Fruit fly (Drosophila melanogaster) whole organism: ENCODE data around the gene CG4020.
"Not testable (repeated sequence)": the region's sequence is repeated elsewhere in the genome, so short reads cannot be mapped to it uniquely, and the experiment has no call there.

Experiments
- CG8478 ChIP-seq: fragments of >200 bp; optimal IDR thresholded peaks from 2 replicates; lab custom pipeline; 2018; ENCODE audit warnings: inconsistent platforms
- Dll ChIP-seq: fragments of >200 bp; optimal IDR thresholded peaks from 2 replicates; lab custom pipeline; 2017
- EcR ChIP-seq, 2 experiments: fragments of >200 bp; optimal IDR thresholded peaks; 2 replicates each; lab custom pipeline; 2017; ENCODE audit warnings: missing biosample characterization in 2 of 2, missing genetic modification characterization in 2 of 2, missing genetic modification reagents in 2 of 2
- pan ChIP-seq: fragments of >200 bp; optimal IDR thresholded peaks from 2 replicates; lab custom pipeline; 2017
- psq ChIP-seq: fragments of >200 bp; optimal IDR thresholded peaks from 2 replicates; lab custom pipeline; 2017
- usp ChIP-seq: fragments of >200 bp; optimal IDR thresholded peaks from 2 replicates; lab custom pipeline; 2017; ENCODE audit warnings: missing biosample characterization, missing genetic modification characterization, mixed read lengths

CG4020 gene

DNA sequence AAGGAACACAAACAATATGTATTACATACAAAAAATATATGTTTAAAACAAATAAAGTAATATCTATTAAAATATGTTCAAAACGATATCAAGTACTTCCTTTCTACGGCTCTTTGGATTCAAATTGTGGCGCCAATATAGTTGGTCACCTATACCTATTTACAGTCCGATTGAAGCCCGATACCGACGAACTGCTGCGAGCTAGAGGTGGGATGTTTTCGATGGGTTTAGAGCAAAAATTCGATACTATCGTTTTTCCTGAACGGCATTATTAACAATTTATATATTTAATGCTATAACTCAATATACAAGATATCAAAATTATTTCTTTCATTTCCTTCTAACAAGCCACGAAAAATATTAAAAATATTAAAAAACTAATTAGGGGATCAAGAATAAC is 36.3 kb downstream of the CG4020 start:
- TF ChIP-seq usp: no peak

DNA sequence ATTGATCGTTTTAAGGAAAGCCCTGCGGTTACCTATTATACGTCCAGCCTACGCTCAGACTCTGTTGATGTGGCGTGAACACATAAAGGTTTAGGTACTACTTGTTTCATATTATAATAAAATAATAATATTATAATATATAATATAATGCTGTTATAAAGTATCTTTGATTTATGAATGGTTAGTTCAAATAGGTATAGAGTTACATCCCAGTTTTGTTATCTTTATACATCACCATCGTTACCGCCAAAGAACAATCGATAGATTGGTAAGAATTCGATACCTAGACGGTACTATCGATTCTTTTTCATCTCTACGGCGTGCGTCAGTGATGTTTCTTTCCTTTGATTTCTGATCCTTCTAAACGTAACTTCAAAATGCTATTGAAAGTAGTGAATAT is 36.8 kb downstream of the CG4020 start, which contains the start of gene CG12728:
CG12728 (plus strand) TSS at position 301 of the 400 bp plus-strand sequence.
- not testable (repeated sequence) for TF ChIP-seq CG8478 (lab: Kevin White, UChicago); pan (lab: Kevin White, UChicago); Dll

dm6 chrX:5945052-5945830 is 39.7 kb downstream of the CG4020 start, which contains the start of gene CG32756:
CG32756 (plus strand) TSS chrX:5945682.
- not testable (repeated sequence) for TF ChIP-seq psq (lab: Kevin White, UChicago); Dll; usp

DNA sequence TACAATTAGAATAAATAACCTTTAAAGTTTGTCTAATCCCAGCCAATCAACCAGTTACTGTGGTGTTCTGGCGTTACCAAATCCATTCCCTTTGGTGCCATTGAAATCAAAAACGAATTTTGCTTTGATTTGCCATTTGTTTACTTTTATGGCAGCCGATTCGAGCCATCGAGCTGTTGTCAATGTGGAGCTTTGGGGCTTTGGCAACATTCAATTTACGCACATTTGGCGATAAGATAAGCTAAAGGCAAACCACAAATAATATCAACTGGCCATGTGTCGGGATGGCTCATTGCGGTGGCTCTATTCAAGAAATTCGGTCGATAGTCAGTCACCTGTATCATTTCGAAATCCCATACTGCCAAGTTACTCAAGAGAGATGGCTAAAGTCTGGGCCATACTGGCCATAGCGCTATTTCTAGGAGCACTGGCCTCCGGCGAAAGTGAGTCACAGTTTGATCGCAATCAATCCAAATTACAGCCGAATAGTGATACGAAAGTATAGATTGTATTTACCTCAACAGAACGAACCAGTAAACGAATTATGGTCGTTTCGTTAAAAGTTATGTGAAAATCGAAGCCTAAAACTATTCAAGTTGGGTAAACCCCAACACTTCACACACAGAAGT is 42.4 kb downstream of the CG4020 start, which contains the start of gene CG6041:
CG6041 (plus strand) TSS at position 291 of the 629 bp plus-strand sequence.
- TF ChIP-seq Dll: no peak
- no peak for TF ChIP-seq pan (lab: Kevin White, UChicago)
- no peak for TF ChIP-seq psq (lab: Kevin White, UChicago)
- no peak for TF ChIP-seq EcR (GFP tag; optimal IDR thresholded peaks at IDR 0.05; lab: Kevin White, UChicago)
- TF ChIP-seq usp: no peak
- TF ChIP-seq CG8478 (lab: Kevin White, UChicago): no peak

DNA sequence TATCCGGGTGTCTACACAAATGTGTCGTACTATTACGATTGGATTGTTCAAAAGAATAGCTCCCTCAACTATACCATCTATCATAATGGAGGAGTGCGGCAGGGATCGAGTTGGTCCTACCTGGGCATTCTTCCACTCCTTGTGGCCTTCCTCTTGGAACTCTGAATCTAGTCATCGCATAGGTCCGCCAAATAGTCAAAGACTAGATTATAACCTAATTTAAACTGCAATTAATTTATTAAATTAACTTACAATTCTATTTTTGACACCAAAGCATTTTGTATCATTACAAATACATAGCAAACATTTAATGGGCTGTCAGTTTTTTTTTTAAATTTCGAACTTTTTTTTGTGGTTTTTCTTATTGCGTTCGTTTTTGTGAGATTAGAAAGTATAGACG is 44.4 kb downstream of the CG4020 start, which contains the start of gene CG32755:
CG32755 (plus strand) TSS at position 301 of the 400 bp plus-strand sequence.
- no peak for TF ChIP-seq usp
- no peak for TF ChIP-seq pan (lab: Kevin White, UChicago)
- TF ChIP-seq EcR (GFP tag; optimal IDR thresholded peaks at IDR 0.05; lab: Kevin White, UChicago): no peak
- TF ChIP-seq psq (lab: Kevin White, UChicago): no peak
- TF ChIP-seq CG8478 (lab: Kevin White, UChicago): no peak
- TF ChIP-seq Dll: no peak

DNA sequence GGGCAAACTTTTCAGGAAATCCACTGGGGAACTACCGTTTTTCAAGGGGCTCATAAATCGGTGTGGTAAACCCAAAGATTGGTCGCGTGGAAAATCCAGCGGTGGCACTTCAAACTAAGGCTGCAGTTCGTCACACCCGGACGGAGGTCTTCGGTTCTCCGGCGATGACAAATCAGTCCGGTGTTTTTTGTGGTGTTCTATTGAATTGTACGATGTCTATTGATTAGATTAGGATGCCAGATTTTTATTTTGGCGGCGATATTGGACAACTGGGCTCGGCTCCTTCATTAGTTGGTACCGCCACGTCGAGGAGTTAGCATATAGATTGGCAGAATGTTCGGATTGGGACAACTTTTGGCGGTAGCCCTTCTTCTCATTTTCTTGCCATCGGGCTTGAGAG is 46.7 kb downstream of the CG4020 start, which contains the start of gene CG6048:
CG6048 (plus strand) TSS at position 301 of the 400 bp plus-strand sequence.
- TF ChIP-seq CG8478 (lab: Kevin White, UChicago) (no peak), usp (no peak), psq (lab: Kevin White, UChicago) (no peak), Dll (no peak), pan (lab: Kevin White, UChicago) (no peak)

DNA sequence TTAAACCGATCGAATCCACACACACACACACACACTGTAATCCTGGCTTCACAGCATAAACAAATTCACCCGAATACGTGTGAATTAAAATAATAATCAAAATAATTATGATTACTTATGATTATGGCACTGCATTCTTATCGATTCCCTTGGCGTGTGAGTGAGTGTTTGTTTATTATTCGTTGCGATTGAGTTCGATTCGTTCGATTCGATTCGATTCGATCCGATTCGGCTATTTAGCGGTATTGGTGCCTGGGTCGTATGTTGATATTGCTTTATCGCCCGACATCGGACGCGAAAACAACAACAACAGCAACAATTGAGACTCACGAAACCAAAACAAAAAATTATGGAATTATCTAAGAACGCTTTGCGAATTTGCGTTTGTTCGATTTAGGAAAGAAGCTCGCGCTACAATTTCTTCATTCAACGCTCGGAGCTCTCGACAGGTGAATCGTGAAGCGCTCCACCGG is 49.7 kb downstream of the CG4020 start, which contains the start of gene CG6067:
CG6067 (plus strand) TSS at position 423 of the 473 bp plus-strand sequence.
- TF ChIP-seq EcR (GFP tag; optimal IDR thresholded peaks at IDR 0.05; lab: Kevin White, UChicago): no peak
- no peak for TF ChIP-seq Dll
- TF ChIP-seq usp: no peak
- TF ChIP-seq psq (lab: Kevin White, UChicago): no peak
- no peak for TF ChIP-seq CG8478 (lab: Kevin White, UChicago)
- no peak for TF ChIP-seq pan (lab: Kevin White, UChicago)

DNA sequence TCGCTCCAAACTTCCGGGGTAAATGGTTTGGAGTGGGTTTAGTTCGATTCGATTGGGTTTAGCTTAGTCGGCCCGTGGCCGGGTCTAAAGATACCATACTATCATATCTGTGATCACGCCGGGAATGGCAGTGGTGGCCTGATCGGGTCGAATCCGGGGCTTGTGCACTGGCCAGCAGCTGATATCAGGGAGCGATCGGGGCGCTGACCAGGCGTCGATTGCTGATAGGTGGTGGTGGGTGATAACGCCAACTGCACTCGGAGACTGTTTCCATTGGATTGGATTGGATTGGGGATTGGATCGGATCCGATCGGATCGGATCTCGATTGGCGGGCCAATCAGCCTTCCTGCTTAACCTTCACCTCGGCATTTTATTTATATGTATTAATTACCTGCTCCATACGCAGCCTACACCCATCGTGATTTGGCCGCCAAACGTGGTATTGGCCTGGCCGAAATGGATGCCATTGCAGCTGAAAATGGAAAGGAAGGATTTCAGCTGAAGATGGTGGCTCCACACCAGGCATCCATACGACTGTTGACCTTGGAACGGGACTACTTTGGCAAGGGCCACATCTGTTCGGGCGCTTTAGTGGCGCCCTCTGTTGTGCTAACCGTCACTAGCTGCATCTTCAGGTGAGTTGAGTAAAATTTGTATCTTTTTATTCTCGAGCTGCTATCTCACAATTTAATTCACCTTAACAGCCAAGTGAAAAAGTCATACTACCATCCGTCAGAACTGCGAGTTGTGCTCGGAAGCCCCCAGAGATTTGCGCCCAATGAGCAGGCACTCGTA is 51.3 kb downstream of the CG4020 start:
- TF ChIP-seq Dll (no peak), psq (lab: Kevin White, UChicago) (no peak), CG8478 (lab: Kevin White, UChicago) (no peak), usp (no peak), pan (lab: Kevin White, UChicago) (no peak), EcR (GFP tag; optimal IDR thresholded peaks at IDR 0.05; lab: Kevin White, UChicago) (no peak)
